Fruit fly (Drosophila melanogaster): ENCODE results near the gene GC.

dm6 chr3L:1661738-1662370, 32.8 kb upstream of the GC start:
- no peak for TF ChIP-seq Myc (optimal IDR thresholded peaks at IDR 0.05)
- no peak for TF ChIP-seq fru (GFP tag; optimal IDR thresholded peaks at IDR 0.05)
- TF ChIP-seq OdsH (GFP tag; optimal IDR thresholded peaks at IDR 0.05), result no peak
- TF ChIP-seq CG32264 (GFP tag; optimal IDR thresholded peaks at IDR 0.05), result no peak
- TF ChIP-seq psq (GFP tag; optimal IDR thresholded peaks at IDR 0.05), result no peak
- no peak for TF ChIP-seq pan (optimal IDR thresholded peaks at IDR 0.05)
